Worm (Caenorhabditis elegans) whole organism, young adult: ENCODE measurements around the gene E01B7.2.

Source experiments
- B0019.2 ChIP-seq: fragments of 200-800 bp; sonication (Bioruptor generic); conservative IDR thresholded peaks from 2 replicates; pipeline ENCODE4 v1.3.6; 2022; ENCODE audit warnings: missing genetic modification reagents, missing genetic modification characterization, missing compliant biosample characterization
- F33H1.4 ChIP-seq: fragments of 200-800 bp; sonication (Bioruptor generic); IDR thresholded peaks from 2 replicates; pipeline ENCODE4 v1.3.6; 2022; ENCODE audit warnings: missing genetic modification reagents, missing genetic modification characterization, missing compliant biosample characterization
- F57A8.1 ChIP-seq: fragments of 200-800 bp; sonication (Bioruptor generic); optimal IDR thresholded peaks from 2 replicates; lab custom pipeline; 2018; ENCODE audit warnings: mild to moderate bottlenecking, missing genetic modification characterization, moderate library complexity, missing compliant biosample characterization
- F57C9.4 ChIP-seq: sonication (generic microtip); optimal IDR thresholded peaks from 2 replicates; lab custom pipeline; 2017; ENCODE audit warnings: mild to moderate bottlenecking, missing genetic modification characterization, missing compliant biosample characterization
- K12H6.12 ChIP-seq: fragments of 200-800 bp; sonication (Bioruptor generic); optimal IDR thresholded peaks from 2 replicates; lab custom pipeline; 2018; ENCODE audit warnings: mild to moderate bottlenecking, missing genetic modification characterization, missing compliant biosample characterization
- Y95B8A.8 ChIP-seq: fragments of 200-800 bp; sonication (Bioruptor generic); IDR thresholded peaks from 2 replicates; pipeline ENCODE4 v1.3.6; 2022; ENCODE audit warnings: missing genetic modification reagents, missing genetic modification characterization, missing compliant biosample characterization
- ZK185.1 ChIP-seq: sonication (generic microtip); optimal IDR thresholded peaks from 2 replicates; lab custom pipeline; 2016; ENCODE audit warnings: mild to moderate bottlenecking, missing genetic modification characterization, missing compliant biosample characterization; ENCODE audit not compliant: poor library complexity, severe bottlenecking
- akir-1 ChIP-seq: fragments of 200-800 bp; sonication (Bioruptor generic); optimal IDR thresholded peaks from 2 replicates; lab custom pipeline; 2018; ENCODE audit warnings: mild to moderate bottlenecking, missing genetic modification characterization, moderate library complexity, missing compliant biosample characterization
- aptf-2 ChIP-seq: fragments of 200-800 bp; sonication (Bioruptor generic); conservative IDR thresholded peaks from 2 replicates; pipeline ENCODE4 v1.3.6; 2022; ENCODE audit warnings: missing genetic modification reagents, missing genetic modification characterization, missing compliant biosample characterization
- attf-5 ChIP-seq: fragments of 200-800 bp; sonication (Bioruptor generic); optimal IDR thresholded peaks from 2 replicates; lab custom pipeline; 2018; ENCODE audit warnings: mild to moderate bottlenecking, missing genetic modification characterization, missing compliant biosample characterization
- bed-1 ChIP-seq: fragments of 200-800 bp; sonication (Bioruptor generic); IDR thresholded peaks from 2 replicates; pipeline ENCODE4 v1.3.6; 2022; ENCODE audit warnings: missing genetic modification reagents, missing genetic modification characterization, missing compliant biosample characterization
- bed-2 ChIP-seq: fragments of 200-800 bp; sonication (Bioruptor generic); IDR thresholded peaks from 2 replicates; pipeline ENCODE4 v1.3.6; 2022; ENCODE audit warnings: missing genetic modification reagents, missing genetic modification characterization, missing compliant biosample characterization
- dox-1 ChIP-seq: fragments of 200-800 bp; sonication (Bioruptor generic); IDR thresholded peaks from 2 replicates; pipeline ENCODE4 v1.3.6; 2022; ENCODE audit warnings: missing genetic modification reagents, missing genetic modification characterization, missing compliant biosample characterization
- dpff-1 ChIP-seq: sonication (generic microtip); optimal IDR thresholded peaks from 2 replicates; lab custom pipeline; 2017; ENCODE audit warnings: mild to moderate bottlenecking, missing genetic modification characterization, missing compliant biosample characterization
- dpl-1 ChIP-seq: fragments of 150-350 bp; optimal IDR thresholded peaks from 2 replicates; lab custom pipeline; 2014; ENCODE audit warnings: missing biosample characterization, missing genetic modification reagents, missing genetic modification characterization
- egl-44 ChIP-seq: fragments of 200-800 bp; sonication (Bioruptor generic); IDR thresholded peaks from 2 replicates; pipeline ENCODE4 v1.3.6; 2022; ENCODE audit warnings: missing genetic modification reagents, missing genetic modification characterization, missing compliant biosample characterization
- ekl-4 ChIP-seq: fragments of 200-800 bp; sonication (Bioruptor generic); IDR thresholded peaks from 2 replicates; pipeline ENCODE4 v1.3.6; 2022; ENCODE audit warnings: missing genetic modification reagents, missing genetic modification characterization, missing compliant biosample characterization
- gei-17 ChIP-seq: fragments of 200-800 bp; sonication (Bioruptor generic); optimal IDR thresholded peaks from 2 replicates; lab custom pipeline; 2018; ENCODE audit warnings: mild to moderate bottlenecking, missing genetic modification characterization, missing compliant biosample characterization
- lag-1 ChIP-seq: fragments of 200-800 bp; sonication (Bioruptor generic); IDR thresholded peaks from 2 replicates; pipeline ENCODE4 v1.3.6; 2022; ENCODE audit warnings: missing genetic modification reagents, missing genetic modification characterization, missing compliant biosample characterization
- let-607 ChIP-seq, 2 experiments: fragments of 200-800 bp in 1 of 2; sonication (Bioruptor generic) in 1 of 2; sonication (generic microtip) in 1 of 2; optimal IDR thresholded peaks; 2 replicates each; lab custom pipeline; 2016 to 2018; ENCODE audit warnings: mild to moderate bottlenecking in 2 of 2, missing compliant biosample characterization in 2 of 2, missing genetic modification characterization in 2 of 2, moderate library complexity in 2 of 2, missing genotype in 1 of 2
- lin-40 ChIP-seq: sonication (generic microtip); optimal IDR thresholded peaks from 2 replicates; lab custom pipeline; 2016; ENCODE audit warnings: missing genetic modification characterization, mild to moderate bottlenecking, missing compliant biosample characterization, missing genotype, missing genetic modification reagents
- madf-10 ChIP-seq: sonication (generic microtip); optimal IDR thresholded peaks from 2 replicates; lab custom pipeline; 2016; ENCODE audit warnings: mild to moderate bottlenecking, missing genetic modification characterization, missing compliant biosample characterization
- madf-6 ChIP-seq: fragments of 200-800 bp; sonication (Bioruptor generic); IDR thresholded peaks from 2 replicates; pipeline ENCODE4 v1.3.6; 2022; ENCODE audit warnings: missing genetic modification reagents, missing genetic modification characterization, missing compliant biosample characterization
- mes-4 ChIP-seq: sonication (generic microtip); optimal IDR thresholded peaks from 2 replicates; lab custom pipeline; 2016; ENCODE audit warnings: missing genotype, missing genetic modification characterization, missing compliant biosample characterization
- mxl-1 ChIP-seq: sonication (generic microtip); optimal IDR thresholded peaks from 2 replicates; lab custom pipeline; 2016; ENCODE audit warnings: missing genetic modification characterization, missing compliant biosample characterization
- nhr-120 ChIP-seq: fragments of 200-800 bp; sonication (Bioruptor generic); IDR thresholded peaks from 2 replicates; pipeline ENCODE4 v1.3.6; 2022; ENCODE audit warnings: missing genetic modification characterization, missing compliant biosample characterization
- nhr-179 ChIP-seq: sonication (generic microtip); optimal IDR thresholded peaks from 2 replicates; lab custom pipeline; 2016; ENCODE audit warnings: mild to moderate bottlenecking, missing genetic modification characterization, missing compliant biosample characterization
- nhr-90 ChIP-seq: sonication (generic microtip); optimal IDR thresholded peaks from 2 replicates; lab custom pipeline; 2016; ENCODE audit warnings: missing genotype, mild to moderate bottlenecking, missing genetic modification characterization, missing compliant biosample characterization
- pbrm-1 ChIP-seq: fragments of 200-800 bp; sonication (Bioruptor generic); IDR thresholded peaks from 2 replicates; pipeline ENCODE4 v1.3.6; 2022; ENCODE audit warnings: missing genetic modification reagents, missing genetic modification characterization, missing compliant biosample characterization
- snpc-1.3 ChIP-seq: sonication (generic microtip); optimal IDR thresholded peaks from 2 replicates; lab custom pipeline; 2017; ENCODE audit warnings: missing genetic modification characterization, mild to moderate bottlenecking, missing compliant biosample characterization, antibody characterized with exemption, moderate library complexity, missing genotype, missing genetic modification reagents; ENCODE audit not compliant: insufficient read depth
- tbp1 ChIP-seq: fragments of 200-800 bp; sonication (Bioruptor generic); optimal IDR thresholded peaks from 2 replicates; lab custom pipeline; 2018; ENCODE audit warnings: mild to moderate bottlenecking, missing genetic modification characterization, missing compliant biosample characterization
- tbx-9 ChIP-seq: sonication (generic microtip); optimal IDR thresholded peaks from 2 replicates; lab custom pipeline; 2016; ENCODE audit warnings: borderline replicate concordance, missing genetic modification characterization, inconsistent platforms, missing compliant biosample characterization
- unc-130 ChIP-seq: sonication (generic microtip); optimal IDR thresholded peaks from 2 replicates; lab custom pipeline; 2016; ENCODE audit warnings: missing genetic modification reagents, missing genetic modification characterization, missing compliant biosample characterization
- ztf-18 ChIP-seq: sonication (generic microtip); optimal IDR thresholded peaks from 2 replicates; lab custom pipeline; 2016; ENCODE audit warnings: missing genotype, mild to moderate bottlenecking, missing genetic modification characterization, missing compliant biosample characterization
- ztf-22 ChIP-seq: fragments of 200-800 bp; sonication (Bioruptor generic); optimal IDR thresholded peaks from 2 replicates; lab custom pipeline; 2018; ENCODE audit warnings: mild to moderate bottlenecking, missing genetic modification characterization, moderate library complexity, missing compliant biosample characterization
- ztf-25 ChIP-seq: fragments of 200-800 bp; sonication (Bioruptor generic); IDR thresholded peaks from 2 replicates; pipeline ENCODE4 v1.3.6; 2022; ENCODE audit warnings: missing genetic modification reagents, missing genetic modification characterization, missing compliant biosample characterization

Gene E01B7.2

ce11 chrV:17962500-17962899 is 40.9 kb downstream of the E01B7.2 start (continued):
- no peak for TF ChIP-seq madf-10 (tag; lab: Kevin White, UChicago)
- 0 out of 2 replicates have a peak, but pooled peaks have one; percentile 35 for TF ChIP-seq ekl-4 (GFP tag; lab: Robert Waterston, UW)
- no peak for TF ChIP-seq nhr-90
- no peak for TF ChIP-seq F57C9.4
- TF ChIP-seq Y95B8A.8 = no peak
- no peak for TF ChIP-seq ZK185.1
- no peak for TF ChIP-seq tbp1 (GFP tag; lab: Kevin White, UChicago)
- no peak for TF ChIP-seq ztf-25 (GFP tag; lab: Robert Waterston, UW)
- no peak for TF ChIP-seq attf-5 (GFP tag; lab: Kevin White, UChicago)
- no peak for TF ChIP-seq B0019.2 (GFP tag; lab: Robert Waterston, UW)
- 0 out of 2 replicates have a peak, but pooled peaks have one; percentile 20 for TF ChIP-seq dox-1 (GFP tag; lab: Robert Waterston, UW)
- TF ChIP-seq snpc-1.3 (tag; lab: Kevin White, UChicago) = no peak
- no peak for TF ChIP-seq madf-6 (GFP tag; lab: Robert Waterston, UW)
- 0 out of 2 replicates have a peak, but pooled peaks have one; percentile 38 for TF ChIP-seq pbrm-1 (GFP tag; lab: Robert Waterston, UW)
- TF ChIP-seq bed-2 (GFP tag; lab: Robert Waterston, UW) = no peak
- TF ChIP-seq K12H6.12 (tag; lab: Kevin White, UChicago) = no peak
- no peak for TF ChIP-seq bed-1
- no peak for TF ChIP-seq F57A8.1 (GFP tag; lab: Kevin White, UChicago)
- no peak for TF ChIP-seq ztf-18 (tag; lab: Kevin White, UChicago)
- TF ChIP-seq mes-4 (tag; lab: Kevin White, UChicago) = no peak
- TF ChIP-seq lin-40 (tag; lab: Kevin White, UChicago) = no peak
- TF ChIP-seq nhr-120 = no peak

- TF ChIP-seq F33H1.4 (GFP tag; lab: Robert Waterston, UW) (no peak), nhr-179 (no peak), gei-17 (GFP tag; lab: Kevin White, UChicago) (no peak), lag-1 (GFP tag; lab: Robert Waterston, UW) (no peak), aptf-2 (GFP tag; lab: Robert Waterston, UW) (no peak), ztf-22 (GFP tag; lab: Kevin White, UChicago) (no peak), bed-1 (no peak), mxl-1 (tag; lab: Kevin White, UChicago) (no peak), unc-130 (GFP tag; lab: Kevin White, UChicago) (no peak), akir-1 (GFP tag; lab: Kevin White, UChicago) (no peak), dpff-1 (tag; lab: Kevin White, UChicago) (no peak), dpl-1 (GFP tag; lab: Kevin White, UChicago) (no peak), let-607 (tag; optimal IDR thresholded peaks at IDR 0.05; lab: Kevin White, UChicago) (no peak), egl-44 (GFP tag; lab: Robert Waterston, UW) (no peak), dox-1 (GFP tag; lab: Robert Waterston, UW) (no peak), tbx-9 (tag; lab: Kevin White, UChicago) (no peak), lin-40 (tag; lab: Kevin White, UChicago) (no peak)
Measured at ce11 chrV:17966747-17967146, 45.2 kb downstream of the E01B7.2 start, which contains the start of gene gck-3. Gene gck-3, minus strand, starts transcription at chrV:17966847.
